Fruit fly (Drosophila melanogaster) whole organism, pupa: Measurements from ENCODE around the gene CG46525.

Source experiments
- CG10348 ChIP-seq: fragments of 200-800 bp; sonication (Bioruptor generic); IDR thresholded peaks from 2 replicates; pipeline ENCODE4 v1.3.6; 2022; ENCODE audit warnings: missing biosample characterization, missing genetic modification characterization
- CG12605 ChIP-seq: fragments of 200-800 bp; sonication (Bioruptor generic); IDR thresholded peaks from 2 replicates; pipeline ENCODE4 v1.3.6; 2022; ENCODE audit warnings: missing biosample characterization, missing genetic modification characterization
- CG13204 ChIP-seq: fragments of 200-800 bp; sonication (Bioruptor generic); optimal IDR thresholded peaks from 2 replicates; lab custom pipeline; 2018; ENCODE audit warnings: missing biosample characterization, mild to moderate bottlenecking, missing genetic modification characterization, moderate library complexity
- CG14655 ChIP-seq: fragments of 200-800 bp; sonication (Bioruptor generic); optimal IDR thresholded peaks from 3 replicates; lab custom pipeline; 2017; ENCODE audit warnings: mild to moderate bottlenecking, missing biosample characterization, missing genetic modification reagents, missing genetic modification characterization
- CG15710 ChIP-seq: fragments of 200-800 bp; sonication (Bioruptor generic); optimal IDR thresholded peaks from 2 replicates; lab custom pipeline; 2018; ENCODE audit warnings: missing biosample characterization, mild to moderate bottlenecking, missing genetic modification characterization, moderate library complexity
- CG17806 ChIP-seq: fragments of 200-800 bp; sonication (Bioruptor generic); optimal IDR thresholded peaks from 2 replicates; lab custom pipeline; 2018; ENCODE audit warnings: missing biosample characterization, mild to moderate bottlenecking, missing genetic modification characterization, moderate library complexity
- CG32121 ChIP-seq: fragments of 200-800 bp; sonication (Bioruptor generic); IDR thresholded peaks from 2 replicates; pipeline ENCODE4 v1.3.6; 2022; ENCODE audit warnings: missing biosample characterization, missing genetic modification characterization
- CG34367 ChIP-seq: fragments of 200-800 bp; sonication (Bioruptor generic); optimal IDR thresholded peaks from 2 replicates; lab custom pipeline; 2018; ENCODE audit warnings: missing biosample characterization, mild to moderate bottlenecking, missing genetic modification characterization
- CG4496 ChIP-seq: fragments of 200-800 bp; sonication (Bioruptor generic); IDR thresholded peaks from 3 replicates; pipeline ENCODE4 v1.3.6; 2022; ENCODE audit warnings: missing biosample characterization, missing genetic modification characterization
- CG8159 ChIP-seq: fragments of 200-800 bp; sonication (Bioruptor generic); optimal IDR thresholded peaks from 3 replicates; lab custom pipeline; 2018; ENCODE audit warnings: missing biosample characterization, mild to moderate bottlenecking, missing genetic modification characterization, moderate library complexity
- CG8301 ChIP-seq: fragments of 200-800 bp; sonication (Bioruptor generic); optimal IDR thresholded peaks from 2 replicates; lab custom pipeline; 2018; ENCODE audit warnings: missing biosample characterization, mild to moderate bottlenecking, missing genetic modification characterization
- CG9948 ChIP-seq: fragments of 200-800 bp; sonication (Bioruptor generic); optimal IDR thresholded peaks from 2 replicates; lab custom pipeline; 2018; ENCODE audit warnings: missing biosample characterization, mild to moderate bottlenecking, missing genetic modification characterization, moderate library complexity
- D1 ChIP-seq: fragments of 200-800 bp; sonication (Bioruptor generic); optimal IDR thresholded peaks from 2 replicates; lab custom pipeline; 2018; ENCODE audit warnings: missing biosample characterization, mild to moderate bottlenecking, missing genetic modification characterization, moderate library complexity
- EcR ChIP-seq: fragments of 200-800 bp; sonication (Bioruptor generic); optimal IDR thresholded peaks from 3 replicates; lab custom pipeline; 2019; ENCODE audit warnings: missing biosample characterization, missing genetic modification characterization, mild to moderate bottlenecking, moderate library complexity, missing genetic modification reagents
- Ets98B ChIP-seq: fragments of 200-800 bp; sonication (Bioruptor generic); IDR thresholded peaks from 2 replicates; pipeline ENCODE4 v1.3.6; 2022; ENCODE audit warnings: missing biosample characterization, missing genetic modification characterization
- Pif1A ChIP-seq: fragments of 200-800 bp; sonication (Bioruptor generic); optimal IDR thresholded peaks from 3 replicates; lab custom pipeline; 2016; ENCODE audit warnings: missing biosample characterization, missing genetic modification characterization
- Pif1B ChIP-seq: fragments of 200-800 bp; sonication (Bioruptor generic); optimal IDR thresholded peaks from 3 replicates; lab custom pipeline; 2016; ENCODE audit warnings: missing biosample characterization, missing genetic modification characterization
- Snoo ChIP-seq: fragments of 200-800 bp; sonication (Bioruptor generic); optimal IDR thresholded peaks from 3 replicates; lab custom pipeline; 2017; ENCODE audit warnings: missing biosample characterization, mild to moderate bottlenecking, missing genetic modification characterization, inconsistent platforms
- fd96Ca ChIP-seq: fragments of 200-800 bp; sonication (Bioruptor generic); IDR thresholded peaks from 3 replicates; pipeline ENCODE4 v1.3.6; 2022; ENCODE audit warnings: missing biosample characterization, missing genetic modification characterization
- gl ChIP-seq: fragments of 200-800 bp; sonication (Bioruptor generic); optimal IDR thresholded peaks from 2 replicates; lab custom pipeline; 2018; ENCODE audit warnings: missing biosample characterization, mild to moderate bottlenecking, missing genetic modification characterization
- rn ChIP-seq: fragments of 200-800 bp; sonication (Bioruptor generic); IDR thresholded peaks from 2 replicates; pipeline ENCODE4 v1.3.6; 2022; ENCODE audit warnings: missing biosample characterization, missing genetic modification characterization

The CG46525 gene

DNA sequence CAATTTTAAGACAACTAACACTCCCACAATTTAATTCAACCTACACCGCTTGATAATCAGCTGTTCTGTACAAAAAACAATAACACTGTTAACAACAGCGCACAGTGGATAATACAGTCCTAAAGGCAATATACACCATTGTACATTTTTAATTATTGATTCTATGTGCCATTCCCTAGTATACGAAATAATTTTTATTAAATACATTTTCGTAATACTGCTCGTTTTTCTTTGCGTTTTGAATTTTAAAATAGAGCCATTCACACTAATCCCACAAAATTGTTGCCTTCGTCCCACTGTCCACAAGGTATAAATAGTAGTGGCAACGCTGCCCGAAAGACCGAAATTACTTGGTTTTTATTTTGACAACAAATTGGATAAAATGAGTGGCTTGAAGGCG lies 41.5 kb upstream of the CG46525 start, which contains the start of the genes Coq4 and CG32176:
TSS of gene Coq4 (minus strand) at position 67 of the 400 bp plus-strand sequence.
TSS of gene CG32176 (plus strand) at position 314 of the 400 bp plus-strand sequence.
- TF ChIP-seq CG8159 (tag; lab: Kevin White, UChicago) = peak; percentile 94
- TF ChIP-seq CG10348 (GFP tag; lab: Robert Waterston, UW) = peak; percentile 85
- peak; percentile 97 for TF ChIP-seq Ets98B (GFP tag; lab: Robert Waterston, UW)
- TF ChIP-seq Pif1A (GFP tag; lab: Kevin White, UChicago) = peak; percentile 97
- TF ChIP-seq EcR (GFP tag; lab: Kevin White, UChicago) = no peak
- peak; percentile 86 for TF ChIP-seq gl (tag; lab: Kevin White, UChicago)
- TF ChIP-seq CG32121 (GFP tag; lab: Robert Waterston, UW) = peak; percentile 98
- peak; percentile 95 for TF ChIP-seq Snoo (tag; lab: Kevin White, UChicago)
- TF ChIP-seq D1 (tag; lab: Kevin White, UChicago) = peak; percentile 91
- TF ChIP-seq CG17806 (tag; lab: Kevin White, UChicago) = peak; percentile 96
- peak; percentile 93 for TF ChIP-seq CG34367
- TF ChIP-seq CG13204 (GFP tag; lab: Kevin White, UChicago) = peak; percentile 74
- TF ChIP-seq fd96Ca (GFP tag; lab: Robert Waterston, UW) = peak; percentile 94
- TF ChIP-seq CG4496 = peak; percentile 98
- TF ChIP-seq CG14655 (GFP tag; lab: Kevin White, UChicago) = peak; percentile 95
- TF ChIP-seq rn = peak; percentile 95
- TF ChIP-seq CG9948 (tag; lab: Kevin White, UChicago) = peak; percentile 95
- peak; percentile 95 for TF ChIP-seq CG15710
- TF ChIP-seq CG12605 (GFP tag; lab: Robert Waterston, UW) = peak; percentile 93
- TF ChIP-seq Pif1B (GFP tag; lab: Kevin White, UChicago) = peak; percentile 95
- TF ChIP-seq CG8301 = peak; percentile 96

dm6 chr3L:17436331-17436730 lies 38.7 kb upstream of the CG46525 start, which contains the start of gene CG12229:
Gene CG12229 (minus strand): TSS chr3L:17436431.
- TF ChIP-seq fd96Ca (GFP tag; lab: Robert Waterston, UW) (no peak), gl (tag; lab: Kevin White, UChicago) (no peak)

DNA sequence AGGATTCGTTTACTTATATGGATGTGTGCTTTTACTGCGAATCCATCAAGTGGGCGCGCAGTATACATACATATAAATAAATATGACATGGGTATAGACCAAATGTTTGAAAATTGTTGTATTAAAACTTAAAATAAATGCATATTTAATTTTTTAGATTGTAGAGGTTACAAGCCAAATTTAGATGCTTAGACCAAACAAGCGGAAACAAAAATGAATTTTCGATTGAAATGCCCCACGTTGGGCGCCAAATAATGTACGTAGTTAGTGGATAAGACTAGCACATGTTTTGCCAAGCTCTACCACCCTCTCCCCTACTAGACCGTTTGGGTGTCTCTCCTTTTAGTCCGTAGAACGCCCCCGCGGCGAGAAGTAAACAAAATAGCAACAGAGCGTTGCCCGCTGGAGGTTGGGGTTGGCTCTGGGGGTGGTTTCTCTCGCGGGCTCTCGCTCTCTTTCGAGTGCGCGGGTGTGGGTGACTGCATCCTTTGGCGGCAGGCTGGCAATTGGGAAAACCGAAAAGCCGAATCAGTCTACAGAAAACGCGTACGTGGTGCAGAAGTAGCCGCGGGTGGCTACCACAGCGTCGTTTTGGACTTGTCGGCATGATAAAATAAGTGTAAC lies 36.0 kb upstream of the CG46525 start, which contains the start of gene CG18265:
TSS of gene CG18265 (plus strand) at position 530 of the 624 bp plus-strand sequence.
- TF ChIP-seq CG34367 (no peak), Ets98B (GFP tag; lab: Robert Waterston, UW) (no peak), CG15710 (no peak), EcR (GFP tag; lab: Kevin White, UChicago) (no peak), Pif1B (GFP tag; lab: Kevin White, UChicago) (no peak), CG14655 (GFP tag; lab: Kevin White, UChicago) (no peak), fd96Ca (GFP tag; lab: Robert Waterston, UW) (no peak), gl (tag; lab: Kevin White, UChicago) (no peak), CG9948 (tag; lab: Kevin White, UChicago) (no peak), CG8159 (tag; lab: Kevin White, UChicago) (no peak), CG12605 (GFP tag; lab: Robert Waterston, UW) (no peak; the same call in 1 of the 2 replicates), Pif1A (GFP tag; lab: Kevin White, UChicago) (no peak), CG8301 (no peak), CG4496 (no peak), CG32121 (GFP tag; lab: Robert Waterston, UW) (no peak), Snoo (tag; lab: Kevin White, UChicago) (no peak), CG13204 (GFP tag; lab: Kevin White, UChicago) (no peak), CG17806 (tag; lab: Kevin White, UChicago) (no peak)

DNA sequence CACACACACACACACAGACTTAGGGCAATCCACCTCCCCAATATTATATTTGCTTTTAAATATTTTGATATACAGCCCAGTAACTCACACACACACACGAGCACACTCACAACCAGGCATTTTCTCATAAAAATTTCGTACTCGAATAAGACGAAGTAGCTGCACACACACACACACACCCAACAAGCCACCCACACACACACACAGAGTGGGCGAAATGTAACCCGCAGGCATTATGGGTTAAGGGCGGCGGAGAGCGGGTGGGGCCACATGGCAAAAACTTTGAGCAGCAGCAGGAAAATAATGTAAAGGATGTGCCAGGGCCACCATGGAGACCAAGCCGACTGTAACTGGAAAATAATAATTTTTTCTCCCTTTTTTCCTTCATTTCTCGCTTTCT lies 33.4 kb upstream of the CG46525 start:
- no peak for TF ChIP-seq CG12605 (GFP tag; lab: Robert Waterston, UW)
- TF ChIP-seq CG9948 (tag; lab: Kevin White, UChicago) = no peak
- no peak for TF ChIP-seq CG15710
- TF ChIP-seq CG8301 = no peak

dm6 chr3L:17444569-17444968 lies 30.5 kb upstream of the CG46525 start:
- TF ChIP-seq Ets98B (GFP tag; lab: Robert Waterston, UW) = no peak
- no peak for TF ChIP-seq CG4496
- no peak for TF ChIP-seq CG12605 (GFP tag; lab: Robert Waterston, UW)
- no peak for TF ChIP-seq CG8159 (tag; lab: Kevin White, UChicago)
- no peak for TF ChIP-seq gl (tag; lab: Kevin White, UChicago)
- no peak for TF ChIP-seq D1 (tag; lab: Kevin White, UChicago)
- no peak for TF ChIP-seq EcR (GFP tag; lab: Kevin White, UChicago)
- TF ChIP-seq CG32121 (GFP tag; lab: Robert Waterston, UW) = no peak
- no peak for TF ChIP-seq CG17806 (tag; lab: Kevin White, UChicago)
- TF ChIP-seq Pif1A (GFP tag; lab: Kevin White, UChicago) = no peak
- TF ChIP-seq CG8301 = no peak
- no peak for TF ChIP-seq Snoo (tag; lab: Kevin White, UChicago)
- TF ChIP-seq CG9948 (tag; lab: Kevin White, UChicago) = no peak
- no peak for TF ChIP-seq CG13204 (GFP tag; lab: Kevin White, UChicago)
- no peak for TF ChIP-seq CG15710
- TF ChIP-seq Pif1B (GFP tag; lab: Kevin White, UChicago) = no peak
- TF ChIP-seq CG14655 (GFP tag; lab: Kevin White, UChicago) = no peak
- no peak for TF ChIP-seq rn
- TF ChIP-seq CG34367 = no peak
- no peak for TF ChIP-seq CG10348 (GFP tag; lab: Robert Waterston, UW)
